Worm (Caenorhabditis elegans) whole organism, early embryonic: ENCODE results near the gene acr-8.

Experiments
- ama-1 ChIP-seq: fragments of 150-350 bp; optimal IDR thresholded peaks from 2 replicates; lab custom pipeline; 2014
- ceh-36 ChIP-seq: sonication (generic microtip); optimal IDR thresholded peaks from 2 replicates; lab custom pipeline; 2016; ENCODE audit warnings: missing genetic modification characterization, inconsistent platforms, missing compliant biosample characterization
- ets-7 ChIP-seq: sonication (generic microtip); optimal IDR thresholded peaks from 2 replicates; lab custom pipeline; 2016; ENCODE audit warnings: missing genotype, missing genetic modification characterization, missing compliant biosample characterization
- hnd-1 ChIP-seq: sonication (generic microtip); optimal IDR thresholded peaks from 2 replicates; lab custom pipeline; 2016; ENCODE audit warnings: missing genetic modification characterization, missing compliant biosample characterization
- pes-1 ChIP-seq: fragments of 200-800 bp; sonication (Bioruptor generic); IDR thresholded peaks from 2 replicates; pipeline ENCODE4 v1.3.6; 2022; ENCODE audit warnings: missing genetic modification reagents, missing genetic modification characterization, missing compliant biosample characterization
- tra-4 ChIP-seq: sonication (generic microtip); optimal IDR thresholded peaks from 2 replicates; lab custom pipeline; 2017; ENCODE audit warnings: missing genetic modification characterization, missing compliant biosample characterization

DNA sequence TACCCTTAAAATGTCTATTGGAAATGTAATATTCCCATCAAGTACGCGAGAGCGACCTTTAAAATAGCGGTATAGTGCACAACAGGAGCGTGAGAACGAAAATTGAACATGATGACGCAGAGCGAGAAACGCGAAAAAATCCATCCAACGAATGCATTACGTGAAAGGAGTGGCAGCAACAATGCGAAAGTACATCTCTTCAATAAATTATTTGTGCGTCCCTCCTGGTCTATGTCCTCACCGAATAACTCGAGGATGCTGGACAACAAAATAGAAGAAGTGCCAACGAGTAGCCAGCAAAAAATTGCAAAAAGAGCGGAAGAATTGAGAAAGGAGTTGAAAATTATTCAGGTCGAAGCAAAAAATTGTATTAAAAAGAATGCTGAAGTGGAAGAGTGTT lies 21.3 kb downstream of the acr-8 start:
- TF ChIP-seq ama-1 (lab: Kevin White, UChicago) (no peak), ceh-36 (tag; lab: Kevin White, UChicago) (no peak), pes-1 (GFP tag; lab: Robert Waterston, UW) (no peak), ets-7 (tag; lab: Kevin White, UChicago) (no peak), hnd-1 (tag; lab: Kevin White, UChicago) (no peak), tra-4 (tag; lab: Kevin White, UChicago) (no peak)
